Worm (Caenorhabditis elegans) whole organism, L4 larva: ENCODE results near the gene ttc-17.

ENCODE experiments used
- D1046.2 ChIP-seq: fragments of 200-800 bp; sonication (Bioruptor generic); IDR thresholded peaks from 2 replicates; pipeline ENCODE4 v1.3.6; 2022; ENCODE audit warnings: missing genetic modification characterization, missing compliant biosample characterization
- F26F4.8 ChIP-seq: fragments of 200-800 bp; sonication (Bioruptor generic); conservative IDR thresholded peaks from 2 replicates; pipeline ENCODE4 v1.3.6; 2022; ENCODE audit warnings: missing genetic modification characterization, missing compliant biosample characterization
- F44E2.7 ChIP-seq: fragments of 200-800 bp; sonication (Bioruptor generic); IDR thresholded peaks from 2 replicates; pipeline ENCODE4 v2.1.2; 2022; ENCODE audit warnings: missing genetic modification characterization, missing compliant biosample characterization
- Y75B8A.6 ChIP-seq: fragments of 200-800 bp; sonication (Bioruptor generic); IDR thresholded peaks from 2 replicates; pipeline ENCODE4 v1.3.6; 2022; ENCODE audit warnings: missing genetic modification reagents, missing genetic modification characterization, missing compliant biosample characterization
- aha-1 ChIP-seq: fragments of 150-350 bp; peaks from one replicate; lab custom pipeline; 2014; ENCODE audit warnings: missing biosample characterization, missing genetic modification characterization
- ama-1 ChIP-seq: fragments of 150-350 bp; optimal IDR thresholded peaks from 2 replicates; lab custom pipeline; 2014; ENCODE audit warnings: inconsistent platforms, mixed read lengths
- attf-4 ChIP-seq: sonication (generic microtip); optimal IDR thresholded peaks from 3 replicates; lab custom pipeline; 2017; ENCODE audit warnings: missing biosample characterization, missing genetic modification characterization
- ceh-32 ChIP-seq: sonication (generic microtip); optimal IDR thresholded peaks from 2 replicates; lab custom pipeline; 2016; ENCODE audit warnings: mild to moderate bottlenecking, missing genetic modification characterization, missing compliant biosample characterization; ENCODE audit not compliant: poor library complexity
- ceh-82 ChIP-seq: sonication (generic microtip); optimal IDR thresholded peaks from 2 replicates; lab custom pipeline; 2017; ENCODE audit warnings: missing biosample characterization, missing genetic modification characterization
- cey-2 ChIP-seq: sonication (generic microtip); optimal IDR thresholded peaks from 3 replicates; lab custom pipeline; 2017; ENCODE audit warnings: missing genetic modification characterization, mild to moderate bottlenecking, missing compliant biosample characterization, antibody characterized with exemption, borderline replicate concordance; ENCODE audit not compliant: insufficient read depth
- daf-16 ChIP-seq, 3 experiments: sonication (generic microtip); optimal IDR thresholded peaks; 2 replicates each; lab custom pipeline; 2016 to 2017; ENCODE audit warnings: missing genetic modification characterization in 3 of 3, missing genetic modification reagents in 3 of 3, mild to moderate bottlenecking in 2 of 3, missing compliant biosample characterization in 2 of 3, missing biosample characterization in 1 of 3, moderate library complexity in 1 of 3
- dmd-8 ChIP-seq: fragments of 200-800 bp; sonication (Bioruptor generic); IDR thresholded peaks from 2 replicates; pipeline ENCODE4 v1.3.6; 2022; ENCODE audit warnings: missing genetic modification characterization, missing compliant biosample characterization
- dmd-9 ChIP-seq: fragments of 200-800 bp; sonication (Bioruptor generic); IDR thresholded peaks from 2 replicates; pipeline ENCODE4 v1.3.6; 2022; ENCODE audit warnings: missing genetic modification reagents, missing genetic modification characterization, missing compliant biosample characterization
- dpl-1 ChIP-seq: fragments of 150-350 bp; optimal IDR thresholded peaks from 2 replicates; lab custom pipeline; 2014; ENCODE audit warnings: missing biosample characterization, missing genetic modification reagents, missing genetic modification characterization
- dve-1 ChIP-seq: sonication (generic microtip); optimal IDR thresholded peaks from 2 replicates; lab custom pipeline; 2017; ENCODE audit warnings: antibody characterized with exemption, mild to moderate bottlenecking, missing genetic modification characterization, missing compliant biosample characterization; ENCODE audit not compliant: insufficient read depth
- egl-27 ChIP-seq: sonication (generic microtip); optimal IDR thresholded peaks from 3 replicates; lab custom pipeline; 2017; ENCODE audit warnings: missing biosample characterization, missing genetic modification reagents, missing genetic modification characterization
- egl-43 ChIP-seq: fragments of 200-800 bp; sonication (Bioruptor generic); IDR thresholded peaks from 2 replicates; pipeline ENCODE4 v1.3.6; 2022; ENCODE audit warnings: missing genetic modification reagents, missing genetic modification characterization, missing compliant biosample characterization
- gei-8 ChIP-seq: fragments of 200-800 bp; sonication (Bioruptor generic); optimal IDR thresholded peaks from 2 replicates; lab custom pipeline; 2018; ENCODE audit warnings: mild to moderate bottlenecking, missing genetic modification characterization, missing compliant biosample characterization
- hlh-30 ChIP-seq: sonication (generic microtip); optimal IDR thresholded peaks from 2 replicates; lab custom pipeline; 2017; ENCODE audit warnings: antibody characterized with exemption, mild to moderate bottlenecking, missing genetic modification characterization, missing compliant biosample characterization; ENCODE audit not compliant: insufficient read depth
- lim-7 ChIP-seq: fragments of 200-800 bp; sonication (Bioruptor generic); IDR thresholded peaks from 2 replicates; pipeline ENCODE4 v1.3.6; 2022; ENCODE audit warnings: missing genetic modification characterization, missing compliant biosample characterization
- lin-13 ChIP-seq: fragments of 150-350 bp; optimal IDR thresholded peaks from 2 replicates; lab custom pipeline; 2014; ENCODE audit warnings: missing biosample characterization, missing genetic modification reagents, missing genetic modification characterization
- lin-15B ChIP-seq: fragments of 150-350 bp; sonication (generic microtip); optimal IDR thresholded peaks from 3 replicates; lab custom pipeline; 2014; ENCODE audit warnings: missing biosample characterization, missing genetic modification characterization
- lin-29 ChIP-seq: fragments of 200-800 bp; sonication (Bioruptor generic); IDR thresholded peaks from 2 replicates; pipeline ENCODE4 v1.3.6; 2022; ENCODE audit warnings: missing genetic modification reagents, missing genetic modification characterization, missing compliant biosample characterization
- lir-3 ChIP-seq: sonication (generic microtip); optimal IDR thresholded peaks from 2 replicates; lab custom pipeline; 2016; ENCODE audit warnings: mild to moderate bottlenecking, missing genetic modification characterization, missing compliant biosample characterization
- madf-5 ChIP-seq, 2 experiments: fragments of 200-800 bp; sonication (Bioruptor generic); IDR thresholded peaks; 2 replicates each; pipeline ENCODE4 v1.3.6; 2022; ENCODE audit warnings: missing compliant biosample characterization in 2 of 2, missing genetic modification characterization in 2 of 2
- madf-9 ChIP-seq: fragments of 200-800 bp; sonication (Bioruptor generic); conservative IDR thresholded peaks from 2 replicates; pipeline ENCODE4 v1.3.6; 2022; ENCODE audit warnings: missing genetic modification reagents, missing genetic modification characterization, missing compliant biosample characterization
- mdl-1 ChIP-seq, 2 experiments: fragments of 150-350 bp in 1 of 2; sonication (generic microtip) in 1 of 2; optimal IDR thresholded peaks; 2 replicates each; lab custom pipeline; 2014 to 2017; ENCODE audit warnings: missing biosample characterization in 2 of 2, missing genetic modification characterization in 2 of 2
- mxl-2 ChIP-seq: fragments of 200-800 bp; sonication (Bioruptor generic); conservative IDR thresholded peaks from 2 replicates; pipeline ENCODE4 v1.3.6; 2022; ENCODE audit warnings: missing genetic modification reagents, missing genetic modification characterization, missing compliant biosample characterization
- mxl-3 ChIP-seq: fragments of 200-800 bp; sonication (Bioruptor generic); optimal IDR thresholded peaks from 2 replicates; lab custom pipeline; 2018; ENCODE audit warnings: mild to moderate bottlenecking, missing genetic modification characterization, missing compliant biosample characterization
- nhr-11 ChIP-seq: fragments of 150-350 bp; optimal IDR thresholded peaks from 2 replicates; lab custom pipeline; 2014; ENCODE audit warnings: missing biosample characterization, missing genetic modification characterization
- nhr-25 ChIP-seq: sonication (generic microtip); optimal IDR thresholded peaks from 2 replicates; lab custom pipeline; 2017; ENCODE audit warnings: missing genetic modification characterization, mild to moderate bottlenecking, missing compliant biosample characterization, antibody characterized with exemption, moderate library complexity, borderline replicate concordance; ENCODE audit not compliant: insufficient read depth
- nhr-28 ChIP-seq: fragments of 150-350 bp; optimal IDR thresholded peaks from 2 replicates; lab custom pipeline; 2014; ENCODE audit warnings: missing biosample characterization, missing genetic modification characterization
- nhr-48 ChIP-seq: sonication (generic microtip); optimal IDR thresholded peaks from 2 replicates; lab custom pipeline; 2016; ENCODE audit warnings: mild to moderate bottlenecking, missing genetic modification characterization, missing compliant biosample characterization
- nhr-6 ChIP-seq: fragments of 150-350 bp; optimal IDR thresholded peaks from 2 replicates; lab custom pipeline; 2014; ENCODE audit warnings: missing biosample characterization, missing genetic modification characterization
- nhr-76 ChIP-seq: fragments of 150-350 bp; optimal IDR thresholded peaks from 2 replicates; lab custom pipeline; 2014; ENCODE audit warnings: missing biosample characterization, missing genetic modification characterization
- php-3 ChIP-seq: fragments of 200-800 bp; sonication (Bioruptor generic); IDR thresholded peaks from 2 replicates; pipeline ENCODE4 v1.3.6; 2022; ENCODE audit warnings: missing genetic modification reagents, missing genetic modification characterization, missing compliant biosample characterization
- rbr-2 ChIP-seq: sonication (generic microtip); optimal IDR thresholded peaks from 2 replicates; lab custom pipeline; 2016; ENCODE audit warnings: missing genotype, missing genetic modification characterization, missing compliant biosample characterization
- saeg-2 ChIP-seq: fragments of 200-800 bp; sonication (Bioruptor generic); IDR thresholded peaks from 2 replicates; pipeline ENCODE4 v1.3.6; 2022; ENCODE audit warnings: missing genetic modification reagents, missing genetic modification characterization, missing compliant biosample characterization
- sdz-12 ChIP-seq: fragments of 200-800 bp; sonication (Bioruptor generic); optimal IDR thresholded peaks from 2 replicates; lab custom pipeline; 2018; ENCODE audit warnings: mild to moderate bottlenecking, missing genetic modification characterization, missing compliant biosample characterization
- skn-1 ChIP-seq: fragments of 150-350 bp; optimal IDR thresholded peaks from 2 replicates; lab custom pipeline; 2014; ENCODE audit warnings: missing biosample characterization, missing genetic modification characterization
- snpc-4 ChIP-seq: fragments of 150-350 bp; optimal IDR thresholded peaks from 2 replicates; lab custom pipeline; 2014; ENCODE audit warnings: missing biosample characterization, missing genetic modification characterization
- spr-3 ChIP-seq: fragments of 200-800 bp; sonication (Bioruptor generic); optimal IDR thresholded peaks from 2 replicates; lab custom pipeline; 2018; ENCODE audit warnings: mild to moderate bottlenecking, missing genetic modification characterization, missing compliant biosample characterization
- unc-39 ChIP-seq: sonication (generic microtip); optimal IDR thresholded peaks from 2 replicates; lab custom pipeline; 2017; ENCODE audit warnings: missing biosample characterization, missing genetic modification characterization
- unc-62 ChIP-seq, 3 experiments: fragments of 150-350 bp in 1 of 3; sonication (generic microtip); optimal IDR thresholded peaks in 2 of 3; peaks in 1 of 3; 1 replicate in 1 of 3; 2 replicates in 2 of 3; lab custom pipeline; 2014 to 2017; ENCODE audit warnings: missing biosample characterization in 3 of 3, missing genetic modification characterization in 3 of 3, missing genetic modification reagents in 3 of 3, missing genotype in 1 of 3
- vab-7 ChIP-seq: fragments of 200-800 bp; sonication (Bioruptor generic); IDR thresholded peaks from 2 replicates; pipeline ENCODE4 v1.3.6; 2022; ENCODE audit warnings: missing genetic modification reagents, missing genetic modification characterization, missing compliant biosample characterization
- zag-1 ChIP-seq: fragments of 150-350 bp; optimal IDR thresholded peaks from 2 replicates; lab custom pipeline; 2014; ENCODE audit warnings: missing biosample characterization, missing genetic modification characterization
- zfp-2 ChIP-seq: sonication (generic microtip); optimal IDR thresholded peaks from 2 replicates; lab custom pipeline; 2016; ENCODE audit warnings: mild to moderate bottlenecking, missing genetic modification characterization, missing compliant biosample characterization
- zfp-3 ChIP-seq: fragments of 200-800 bp; sonication (Bioruptor generic); conservative IDR thresholded peaks from 2 replicates; pipeline ENCODE4 v1.3.6; 2022; ENCODE audit warnings: missing genetic modification reagents, missing genetic modification characterization, missing compliant biosample characterization
- zip-11 ChIP-seq: fragments of 200-800 bp; sonication (Bioruptor generic); IDR thresholded peaks from 2 replicates; pipeline ENCODE4 v1.3.6; 2022; ENCODE audit warnings: missing genetic modification characterization, missing compliant biosample characterization
- ztf-7 ChIP-seq: fragments of 150-350 bp; optimal IDR thresholded peaks from 2 replicates; lab custom pipeline; 2014; ENCODE audit warnings: missing biosample characterization, missing genetic modification characterization

ttc-17 gene

DNA sequence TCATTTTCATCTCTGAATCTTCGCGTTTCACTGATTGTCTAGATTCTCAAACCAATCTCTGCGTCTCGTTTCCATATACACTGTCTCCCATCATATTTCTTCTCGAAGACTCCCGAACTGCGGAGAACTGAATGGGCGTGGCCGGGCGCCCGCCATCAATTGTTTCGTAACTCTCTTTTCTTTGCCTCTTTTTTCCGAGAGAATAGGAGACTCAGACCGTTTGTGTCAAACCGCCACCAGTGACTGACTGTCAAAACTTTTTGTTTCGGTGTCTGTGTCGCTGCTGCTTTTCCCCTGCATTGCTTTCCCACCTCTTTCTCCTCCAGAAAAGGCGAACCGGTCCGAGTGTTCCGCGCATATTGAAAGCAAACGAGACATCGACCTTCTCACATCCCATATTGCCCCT, 20.7 kb upstream of the ttc-17 start, which contains the start of gene unc-23 (continued):
- TF ChIP-seq unc-62 (GFP tag; optimal IDR thresholded peaks at IDR 0.05 in 1 of 2; lab: Kevin White, UChicago) (peak in 1 of 2 experiments; percentile 98), unc-62 (tag; optimal IDR thresholded peaks at IDR 0.05; lab: Kevin White, UChicago) (no peak), snpc-4 (tag; lab: Kevin White, UChicago) (no peak), F26F4.8 (GFP tag; lab: Robert Waterston, UW) (no peak), zfp-3 (peak; percentile 93), mxl-2 (0 out of 2 replicates have a peak, but pooled peaks have one; percentile 37), gei-8 (GFP tag; lab: Kevin White, UChicago) (peak; percentile 50), nhr-6 (tag; lab: Kevin White, UChicago) (peak; percentile 4), lin-15B (tag; lab: Kevin White, UChicago) (no peak), lin-29 (peak; percentile 69; the same call in 1 of the 2 replicates), hlh-30 (tag; lab: Kevin White, UChicago) (peak; percentile 72), skn-1 (tag; lab: Kevin White, UChicago) (no peak), Y75B8A.6 (GFP tag; lab: Robert Waterston, UW) (no peak; the same call in 1 of the 2 replicates), nhr-28 (tag; lab: Kevin White, UChicago) (peak; percentile 85), unc-39 (no peak), daf-16 (GFP tag; optimal IDR thresholded peaks at IDR 0.05; lab: Kevin White, UChicago) (peak; percentile 77 to 96), daf-16 (tag; optimal IDR thresholded peaks at IDR 0.05; lab: Kevin White, UChicago) (peak; percentile 78), dmd-8 (GFP tag; lab: Robert Waterston, UW) (no peak), rbr-2 (tag; lab: Kevin White, UChicago) (peak; percentile 35), dpl-1 (peak; percentile 49), lin-13 (GFP tag; lab: Kevin White, UChicago) (no peak), ceh-82 (tag; lab: Kevin White, UChicago) (no peak), php-3 (GFP tag; lab: Robert Waterston, UW) (peak; percentile 90), attf-4 (tag; lab: Kevin White, UChicago) (no peak), zip-11 (GFP tag; lab: Robert Waterston, UW) (no peak), egl-43 (GFP tag; lab: Robert Waterston, UW) (no peak), ceh-32 (tag; lab: Kevin White, UChicago) (no peak), sdz-12 (no peak), D1046.2 (GFP tag; lab: Robert Waterston, UW) (no peak), mxl-3 (GFP tag; lab: Kevin White, UChicago) (peak; percentile 54), nhr-76 (peak; percentile 20), nhr-25 (tag; lab: Kevin White, UChicago) (peak; percentile 88), cey-2 (peak; percentile 77), dmd-9 (0 out of 2 replicates have a peak, but pooled peaks have one; percentile 15), vab-7 (GFP tag; lab: Robert Waterston, UW) (peak; percentile 49; the same call in 1 of the 2 replicates), dve-1 (tag; lab: Kevin White, UChicago) (peak; percentile 93), ama-1 (lab: Kevin White, UChicago) (peak; percentile 65), zfp-2 (no peak), spr-3 (GFP tag; lab: Kevin White, UChicago) (peak; percentile 76), zag-1 (tag; lab: Kevin White, UChicago) (no peak), madf-9 (peak; percentile 81), mdl-1 (tag; optimal IDR thresholded peaks at IDR 0.05; lab: Kevin White, UChicago) (peak in 1 of 2 experiments; percentile 80), nhr-11 (tag; lab: Kevin White, UChicago) (peak; percentile 88), aha-1 (tag; lab: Kevin White, UChicago) (peak; percentile 86), F44E2.7 (GFP tag; lab: Robert Waterston, UW) (no peak), egl-27 (tag; lab: Kevin White, UChicago) (no peak), nhr-48 (tag; lab: Kevin White, UChicago) (peak; percentile 91), saeg-2 (GFP tag; lab: Robert Waterston, UW) (no peak), ztf-7 (tag; lab: Kevin White, UChicago) (peak; percentile 48), lir-3 (tag; lab: Kevin White, UChicago) (no peak), lim-7 (GFP tag; lab: Robert Waterston, UW) (peak; percentile 38; the same call in 1 of the 2 replicates), madf-5 (GFP tag; IDR thresholded peaks at IDR 0.05; lab: Robert Waterston, UW) (0 out of 4 replicates have a peak, but pooled peaks of 1 of the 2 experiments have one; percentile 65)
